Worm (Caenorhabditis elegans) whole organism, L4/young adult: ENCODE results near the gene arrd-6.
A peak's percentile ranks its signal among the peaks of the same experiment; 100 is the strongest.

ENCODE experiments used
- W03F9.2 ChIP-seq: fragments of 150-350 bp; optimal IDR thresholded peaks from 2 replicates; lab custom pipeline; 2014; ENCODE audit warnings: missing biosample characterization, missing genetic modification characterization
- dao-5 ChIP-seq: sonication (generic microtip); optimal IDR thresholded peaks from 2 replicates; lab custom pipeline; 2016; ENCODE audit warnings: missing genotype, missing genetic modification characterization, moderate library complexity, missing compliant biosample characterization
- him-1 ChIP-seq: sonication (generic microtip); optimal IDR thresholded peaks from 2 replicates; lab custom pipeline; 2016; ENCODE audit warnings: missing genotype, missing genetic modification reagents, missing genetic modification characterization, missing compliant biosample characterization

The arrd-6 gene

DNA sequence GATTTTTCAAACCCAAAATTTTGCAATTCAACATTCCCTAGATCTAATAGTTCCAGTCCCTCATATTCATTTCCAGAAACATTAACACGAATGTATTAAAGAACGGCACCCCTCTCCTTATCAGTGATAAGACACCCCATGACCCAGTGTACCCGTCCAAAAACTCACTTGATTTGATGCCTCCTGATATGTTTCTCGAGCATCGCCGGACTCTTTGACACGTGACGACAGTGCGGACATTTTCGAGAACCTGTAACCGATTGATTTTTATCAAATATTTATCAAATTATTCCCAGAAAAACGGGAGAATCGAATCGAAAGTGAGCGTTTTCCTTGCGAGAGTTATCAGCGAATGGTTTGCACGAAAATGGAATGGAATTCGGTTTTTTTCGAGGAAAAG is 8.4 kb downstream of the arrd-6 start:
- TF ChIP-seq W03F9.2 (tag; lab: Kevin White, UChicago): no peak

DNA sequence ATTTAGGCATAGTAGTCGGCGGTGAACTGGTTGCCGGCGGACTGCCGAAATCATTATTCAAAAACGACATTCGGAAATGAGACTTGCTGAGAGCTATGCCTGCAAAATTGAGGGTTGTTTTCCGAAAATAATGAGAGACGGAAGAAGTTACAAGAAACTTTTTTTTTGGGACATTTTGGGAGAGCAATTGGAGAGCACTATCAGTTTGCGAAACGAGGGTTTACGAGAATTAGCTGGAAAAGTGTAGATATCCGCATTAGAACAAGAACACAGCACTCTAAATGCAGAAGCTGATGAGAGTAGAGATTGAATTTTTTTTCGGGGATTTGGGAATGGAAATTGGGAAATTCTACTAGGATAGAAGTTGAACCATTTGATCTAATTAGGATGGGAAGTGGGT is 10.0 kb downstream of the arrd-6 start, which contains the start of gene pqm-1:
Gene pqm-1 (minus strand): TSS at position 101 of the 400 bp plus-strand sequence.
- TF ChIP-seq him-1 (tag; lab: Kevin White, UChicago) (no peak), dao-5 (tag; lab: Kevin White, UChicago) (no peak), W03F9.2 (tag; lab: Kevin White, UChicago) (no peak)

ce11 chrII:11153080-11153479 is 10.5 kb downstream of the arrd-6 start:
- TF ChIP-seq W03F9.2 (tag; lab: Kevin White, UChicago) (no peak), him-1 (tag; lab: Kevin White, UChicago) (no peak), dao-5 (tag; lab: Kevin White, UChicago) (no peak)

- no peak for TF ChIP-seq dao-5 (tag; lab: Kevin White, UChicago)
- no peak for TF ChIP-seq W03F9.2 (tag; lab: Kevin White, UChicago)
- TF ChIP-seq him-1 (tag; lab: Kevin White, UChicago): no peak
Measured at ce11 chrII:11153800-11154199, 11.3 kb downstream of the arrd-6 start.

DNA sequence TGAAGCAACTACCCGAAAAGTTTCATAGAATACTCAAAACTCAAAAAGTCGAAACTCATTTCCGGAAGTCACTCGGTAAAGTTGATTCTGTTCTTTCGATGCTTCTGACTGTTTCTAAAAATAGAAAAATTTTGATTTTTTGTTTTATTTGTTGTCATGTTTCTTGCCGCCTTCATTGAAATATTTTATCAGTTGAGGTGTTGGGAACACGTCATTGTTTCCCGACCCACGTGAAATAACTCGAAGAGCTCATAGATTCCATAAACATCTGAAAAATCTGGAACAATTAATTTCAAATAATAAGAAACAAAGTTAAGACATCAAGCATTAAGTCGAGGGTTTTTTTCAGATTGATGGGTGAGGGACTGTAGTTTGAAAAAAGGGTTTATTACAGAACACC is 12.4 kb downstream of the arrd-6 start:
- TF ChIP-seq dao-5 (tag; lab: Kevin White, UChicago) (no peak), him-1 (tag; lab: Kevin White, UChicago) (no peak), W03F9.2 (tag; lab: Kevin White, UChicago) (no peak)

- TF ChIP-seq W03F9.2 (tag; lab: Kevin White, UChicago) (no peak), dao-5 (tag; lab: Kevin White, UChicago) (no peak), him-1 (tag; lab: Kevin White, UChicago) (no peak)
Measured at ce11 chrII:11155400-11155799, 12.9 kb downstream of the arrd-6 start.

- TF ChIP-seq W03F9.2 (tag; lab: Kevin White, UChicago): no peak
- TF ChIP-seq him-1 (tag; lab: Kevin White, UChicago): no peak
- TF ChIP-seq dao-5 (tag; lab: Kevin White, UChicago): no peak
Measured at ce11 chrII:11156160-11156559, 13.6 kb downstream of the arrd-6 start.

DNA sequence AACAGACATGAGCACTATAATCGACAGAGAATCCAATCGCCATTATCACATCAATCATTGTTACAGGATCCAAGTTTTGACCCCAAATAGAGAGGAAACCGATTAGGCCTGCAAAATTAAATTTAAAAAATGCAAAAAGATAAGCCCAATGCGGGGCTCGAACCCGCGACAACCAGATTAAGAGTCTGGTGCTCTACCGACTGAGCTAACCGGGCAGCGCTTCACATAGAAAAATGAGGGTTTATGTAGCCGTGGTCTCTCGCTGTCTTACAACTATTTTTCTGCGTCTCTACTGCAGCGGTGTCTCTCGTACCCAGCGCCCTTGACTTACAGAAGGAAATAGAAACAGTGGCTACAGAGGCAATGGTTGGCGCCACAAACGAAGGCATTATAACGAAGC is 15.1 kb downstream of the arrd-6 start:
- TF ChIP-seq him-1 (tag; lab: Kevin White, UChicago): peak; percentile 31
- peak; percentile 35 for TF ChIP-seq dao-5 (tag; lab: Kevin White, UChicago)
- no peak for TF ChIP-seq W03F9.2 (tag; lab: Kevin White, UChicago)

ce11 chrII:11161675-11162074 is 19.1 kb downstream of the arrd-6 start:
- TF ChIP-seq dao-5 (tag; lab: Kevin White, UChicago) (no peak), him-1 (tag; lab: Kevin White, UChicago) (no peak), W03F9.2 (tag; lab: Kevin White, UChicago) (no peak)

DNA sequence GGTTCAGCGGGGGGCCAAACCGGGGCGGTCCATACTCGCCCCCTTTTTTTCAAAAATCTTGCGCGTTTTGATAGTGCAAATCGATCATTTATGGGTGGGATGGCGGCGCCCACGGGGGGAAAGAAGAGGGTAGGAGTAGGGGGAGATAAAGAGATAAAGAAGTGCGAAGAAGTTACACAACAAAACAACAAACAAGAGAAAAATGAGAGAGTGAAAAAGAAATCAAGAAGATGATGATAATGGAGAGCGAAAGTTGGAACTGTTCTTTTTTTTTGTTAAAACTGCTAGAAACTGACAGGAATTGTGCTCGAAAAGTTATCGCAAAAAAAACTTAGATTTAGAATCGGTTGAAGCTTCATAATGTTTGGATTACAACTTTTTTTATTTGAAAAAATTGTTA is 19.9 kb downstream of the arrd-6 start, which contains the start of gene ptr-13:
Gene ptr-13 (minus strand): TSS at position 92 of the 400 bp plus-strand sequence.
- TF ChIP-seq dao-5 (tag; lab: Kevin White, UChicago) (no peak), him-1 (tag; lab: Kevin White, UChicago) (no peak), W03F9.2 (tag; lab: Kevin White, UChicago) (no peak)

- TF ChIP-seq dao-5 (tag; lab: Kevin White, UChicago): no peak
- no peak for TF ChIP-seq him-1 (tag; lab: Kevin White, UChicago)
- TF ChIP-seq W03F9.2 (tag; lab: Kevin White, UChicago): no peak
Measured at ce11 chrII:11163291-11163690, 20.8 kb downstream of the arrd-6 start.

- TF ChIP-seq W03F9.2 (tag; lab: Kevin White, UChicago): no peak
- no peak for TF ChIP-seq him-1 (tag; lab: Kevin White, UChicago)
- TF ChIP-seq dao-5 (tag; lab: Kevin White, UChicago): no peak
Measured at ce11 chrII:11166414-11166813, 23.9 kb downstream of the arrd-6 start.

DNA sequence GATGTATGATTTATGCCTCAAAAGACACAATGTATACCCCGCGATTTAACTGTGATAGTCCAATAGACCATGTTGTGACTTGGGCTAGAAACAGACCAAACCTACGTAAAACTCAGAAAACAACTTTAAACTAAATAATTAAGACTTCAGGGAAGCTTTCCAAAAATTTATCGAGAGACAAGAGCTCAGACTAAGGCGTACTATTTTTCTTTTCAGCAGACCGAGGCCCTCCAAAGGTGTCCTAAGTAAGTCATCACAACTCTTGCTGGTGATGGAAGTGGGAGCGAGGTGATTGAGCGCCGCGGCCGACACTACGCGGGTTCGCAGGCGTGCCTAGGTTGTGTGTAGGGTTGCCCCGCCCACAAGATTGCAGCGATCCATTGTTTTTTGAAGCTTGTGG is 24.5 kb downstream of the arrd-6 start:
- peak; percentile 43 for TF ChIP-seq W03F9.2 (tag; lab: Kevin White, UChicago)
- no peak for TF ChIP-seq dao-5 (tag; lab: Kevin White, UChicago)

DNA sequence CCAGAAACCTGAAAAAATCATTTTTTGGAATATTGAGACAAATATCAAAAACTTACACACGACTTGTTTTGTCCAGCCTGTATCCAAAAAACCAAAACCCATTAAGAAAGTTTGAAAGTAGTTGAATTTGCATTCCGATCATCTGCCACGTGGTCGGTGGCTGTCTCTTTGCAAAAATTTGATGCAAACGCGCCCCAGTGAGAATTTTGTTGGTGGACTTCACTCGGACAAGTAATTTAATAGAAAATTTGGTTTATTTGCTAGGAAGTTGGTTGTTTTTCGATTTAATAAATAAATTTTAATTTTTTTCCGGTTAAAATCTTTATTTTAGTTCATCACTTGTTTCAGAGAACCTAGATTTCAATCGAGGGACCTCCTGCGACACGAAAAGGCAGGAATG is 32.8 kb downstream of the arrd-6 start:
- no peak for TF ChIP-seq him-1 (tag; lab: Kevin White, UChicago)
- no peak for TF ChIP-seq W03F9.2 (tag; lab: Kevin White, UChicago)
- no peak for TF ChIP-seq dao-5 (tag; lab: Kevin White, UChicago)

ce11 chrII:11176441-11176840 is 33.9 kb downstream of the arrd-6 start:
- TF ChIP-seq W03F9.2 (tag; lab: Kevin White, UChicago) (no peak), him-1 (tag; lab: Kevin White, UChicago) (no peak), dao-5 (tag; lab: Kevin White, UChicago) (no peak)
